Fruit fly (Drosophila melanogaster) whole organism, wandering third instar larva: ENCODE results near the gene Hesr.

ENCODE experiments used
- Abd-B ChIP-seq: fragments of >200 bp; optimal IDR thresholded peaks from 2 replicates; lab custom pipeline; 2017; ENCODE audit warnings: missing biosample characterization, missing genetic modification characterization
- CG9705 ChIP-seq: fragments of 200-800 bp; sonication (Bioruptor generic); optimal IDR thresholded peaks from 2 replicates; lab custom pipeline; 2018; ENCODE audit warnings: missing biosample characterization, mild to moderate bottlenecking, missing genetic modification characterization
- CrebA ChIP-seq: fragments of 200-800 bp; sonication (Bioruptor generic); optimal IDR thresholded peaks from 2 replicates; lab custom pipeline; 2016; ENCODE audit warnings: missing biosample characterization, mild to moderate bottlenecking, missing genetic modification characterization, borderline replicate concordance
- Dfd ChIP-seq: fragments of >200 bp; optimal IDR thresholded peaks from 2 replicates; lab custom pipeline; 2017; ENCODE audit warnings: missing biosample characterization, missing genetic modification characterization
- Dif ChIP-seq: fragments of 200-275, 200-300 bp; sonication (Bioruptor generic); optimal IDR thresholded peaks from 2 replicates; lab custom pipeline; 2018; ENCODE audit warnings: missing biosample characterization, missing genetic modification characterization; ENCODE audit not compliant: partially characterized antibody
- HLH106 ChIP-seq: fragments of 200-800 bp; optimal IDR thresholded peaks from 3 replicates; lab custom pipeline; 2019; ENCODE audit warnings: missing biosample characterization, mild to moderate bottlenecking, missing genetic modification characterization, moderate library complexity
- Hnf4 ChIP-seq: fragments of 200-800 bp; sonication (Bioruptor generic); optimal IDR thresholded peaks from 2 replicates; lab custom pipeline; 2016; ENCODE audit warnings: missing biosample characterization, mild to moderate bottlenecking, missing genetic modification characterization
- Hr78 ChIP-seq: fragments of >200 bp; optimal IDR thresholded peaks from 2 replicates; lab custom pipeline; 2017; ENCODE audit warnings: missing biosample characterization, missing genetic modification characterization
- Hr83 ChIP-seq: fragments of 200-300 bp; sonication (Bioruptor generic); optimal IDR thresholded peaks from 2 replicates; lab custom pipeline; 2016; ENCODE audit warnings: missing biosample characterization, mild to moderate bottlenecking, missing genetic modification characterization, moderate library complexity; ENCODE audit not compliant: poor library complexity, severe bottlenecking
- Jra ChIP-seq: sonication (Bioruptor generic); optimal IDR thresholded peaks from 2 replicates; lab custom pipeline; 2016; ENCODE audit warnings: missing biosample characterization, missing genetic modification characterization
- Mio ChIP-seq: sonication (Bioruptor generic); optimal IDR thresholded peaks from 2 replicates; lab custom pipeline; 2016; ENCODE audit warnings: missing biosample characterization, missing genetic modification characterization
- Myc ChIP-seq: fragments of >200 bp; optimal IDR thresholded peaks from 2 replicates; lab custom pipeline; 2017
- N ChIP-seq: fragments of >200 bp; optimal IDR thresholded peaks from 2 replicates; lab custom pipeline; 2018; ENCODE audit warnings: missing biosample characterization, missing external identifiers, missing genetic modification characterization
- OdsH ChIP-seq: fragments of 200-800 bp; sonication (Bioruptor generic); optimal IDR thresholded peaks from 2 replicates; lab custom pipeline; 2016; ENCODE audit warnings: missing biosample characterization, mild to moderate bottlenecking, missing genetic modification characterization
- Rel ChIP-seq, 2 experiments: fragments of 200-800 bp; sonication (Bioruptor generic) in 1 of 2; optimal IDR thresholded peaks; 2 replicates in 1 of 2; 3 replicates in 1 of 2; lab custom pipeline; 2016 to 2019; ENCODE audit warnings: mild to moderate bottlenecking in 2 of 2, missing biosample characterization in 2 of 2, missing genetic modification characterization in 2 of 2, moderate library complexity in 1 of 2
- Sp1 ChIP-seq: fragments of 200-800 bp; sonication (Bioruptor generic); optimal IDR thresholded peaks from 3 replicates; lab custom pipeline; 2019; ENCODE audit warnings: missing biosample characterization, mild to moderate bottlenecking, missing genetic modification characterization, moderate library complexity
- br ChIP-seq: fragments of 200-800 bp; sonication (Bioruptor generic); optimal IDR thresholded peaks from 2 replicates; lab custom pipeline; 2016; ENCODE audit warnings: missing biosample characterization, missing genetic modification characterization
- brk ChIP-seq: fragments of 200-800 bp; sonication (Bioruptor generic); optimal IDR thresholded peaks from 2 replicates; lab custom pipeline; 2016; ENCODE audit warnings: missing biosample characterization, mild to moderate bottlenecking, missing genetic modification characterization
- dl ChIP-seq, 2 experiments: fragments of 175-275, 200-275 bp in 1 of 2; fragments of 200-275 bp in 1 of 2; sonication (Bioruptor generic); optimal IDR thresholded peaks; lab custom pipeline; 2018; ENCODE audit warnings: mild to moderate bottlenecking in 2 of 2, missing biosample characterization in 2 of 2, missing genetic modification characterization in 2 of 2, moderate library complexity in 2 of 2; ENCODE audit not compliant: partially characterized antibody in 2 of 2, insufficient read depth in 1 of 2
- dmrt93B ChIP-seq: fragments of 200-800 bp; sonication (Bioruptor generic); optimal IDR thresholded peaks from 2 replicates; lab custom pipeline; 2018; ENCODE audit warnings: missing biosample characterization, mild to moderate bottlenecking, missing genetic modification characterization
- dsf ChIP-seq: sonication (Bioruptor generic); optimal IDR thresholded peaks from 2 replicates; lab custom pipeline; 2016; ENCODE audit warnings: missing biosample characterization, missing genetic modification characterization, borderline replicate concordance
- foxo ChIP-seq, 2 experiments: fragments of 200-800 bp; sonication (Bioruptor generic); optimal IDR thresholded peaks; 2 replicates in 1 of 2; 3 replicates in 1 of 2; lab custom pipeline; 2016 to 2017; ENCODE audit warnings: missing biosample characterization in 2 of 2, missing genetic modification characterization in 2 of 2
- fru ChIP-seq: fragments of 200-800 bp; sonication (Bioruptor generic); optimal IDR thresholded peaks from 3 replicates; lab custom pipeline; 2016; ENCODE audit warnings: missing biosample characterization, mild to moderate bottlenecking, missing genetic modification characterization
- h ChIP-seq: fragments of 200-800 bp; sonication (Bioruptor generic); optimal IDR thresholded peaks from 3 replicates; lab custom pipeline; 2016; ENCODE audit warnings: missing biosample characterization, mild to moderate bottlenecking, missing genetic modification characterization
- lola ChIP-seq: fragments of >200 bp; optimal IDR thresholded peaks from 2 replicates; lab custom pipeline; 2017; ENCODE audit warnings: missing biosample characterization, missing genetic modification characterization
- pan ChIP-seq: fragments of >200 bp; optimal IDR thresholded peaks from 2 replicates; lab custom pipeline; 2017
- psq ChIP-seq: fragments of 200-800 bp; sonication (Bioruptor generic); optimal IDR thresholded peaks from 3 replicates; lab custom pipeline; 2017; ENCODE audit warnings: missing biosample characterization, mild to moderate bottlenecking, missing genetic modification characterization, moderate library complexity
- rgr ChIP-seq: fragments of 200-800 bp; sonication (Bioruptor generic); optimal IDR thresholded peaks from 3 replicates; lab custom pipeline; 2016; ENCODE audit warnings: missing biosample characterization, mild to moderate bottlenecking, missing genetic modification characterization
- sage ChIP-seq: fragments of 200-800 bp; sonication (Bioruptor generic); optimal IDR thresholded peaks from 2 replicates; lab custom pipeline; 2016; ENCODE audit warnings: missing biosample characterization, mild to moderate bottlenecking, missing genetic modification characterization
- sv ChIP-seq: fragments of 200-800 bp; sonication (Bioruptor generic); optimal IDR thresholded peaks from 3 replicates; lab custom pipeline; 2016; ENCODE audit warnings: missing biosample characterization, missing genetic modification characterization
- tai ChIP-seq: sonication (Bioruptor generic); optimal IDR thresholded peaks from 2 replicates; lab custom pipeline; 2016; ENCODE audit warnings: missing biosample characterization, missing genetic modification characterization
- woc ChIP-seq: sonication (Bioruptor generic); optimal IDR thresholded peaks from 2 replicates; lab custom pipeline; 2016; ENCODE audit warnings: missing biosample characterization, mild to moderate bottlenecking, missing genetic modification characterization

Hesr gene

DNA sequence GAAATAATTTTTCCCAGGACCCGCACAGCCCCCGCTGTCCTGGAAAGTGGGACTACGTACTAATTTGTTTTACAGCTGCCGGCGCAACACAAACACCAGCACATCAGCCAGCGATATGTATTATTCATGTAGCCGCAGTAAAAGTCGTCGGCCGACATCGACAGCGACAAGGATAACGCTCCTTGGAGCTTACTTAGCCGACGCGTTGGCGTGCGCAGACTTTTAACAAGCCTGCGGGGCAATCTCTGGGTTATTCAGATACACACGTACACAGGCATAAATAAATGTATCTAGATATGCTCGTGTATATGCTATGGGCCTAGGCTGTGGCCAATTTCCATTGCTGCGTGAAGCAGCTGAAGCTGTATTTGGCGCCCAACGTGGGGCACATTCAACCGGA is 7.3 kb downstream of the Hesr start:
- TF ChIP-seq lola (GFP tag; lab: Kevin White, UChicago) (no peak), tai (GFP tag; lab: Kevin White, UChicago) (no peak), woc (GFP tag; lab: Kevin White, UChicago) (no peak), sv (GFP tag; lab: Kevin White, UChicago) (no peak), N (GFP tag; lab: Kevin White, UChicago) (no peak), rgr (GFP tag; lab: Kevin White, UChicago) (no peak), dl (GFP tag; optimal IDR thresholded peaks at IDR 0.05; lab: Kevin White, UChicago; ENCODE audit: insufficient read depth in 1 of 2, partially characterized antibody in 2 of 2) (no peak), Mio (GFP tag; lab: Kevin White, UChicago) (no peak), Myc (lab: Kevin White, UChicago) (no peak), Dfd (no peak), dmrt93B (GFP tag; lab: Kevin White, UChicago) (no peak), dsf (GFP tag; lab: Kevin White, UChicago) (no peak), pan (lab: Kevin White, UChicago) (no peak)

DNA sequence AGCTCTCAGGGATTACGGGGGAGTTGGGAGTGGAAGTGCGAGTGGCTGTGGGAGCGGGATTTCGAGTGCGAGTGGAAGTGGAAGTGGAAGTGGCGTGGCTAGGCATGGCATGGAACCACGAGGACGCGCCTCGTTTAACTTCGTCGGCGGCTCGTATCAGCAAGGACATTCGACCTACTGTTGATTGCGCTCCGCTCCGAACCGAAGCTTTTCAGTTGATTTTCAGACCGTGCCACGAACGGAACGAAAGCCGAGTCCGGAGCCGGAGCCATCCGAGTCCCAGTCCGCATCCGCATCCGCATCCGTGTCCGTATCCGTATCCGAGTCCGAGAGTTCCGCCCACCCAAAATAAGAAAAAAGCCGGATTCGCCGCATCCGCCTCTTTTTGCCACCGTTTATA is 19.0 kb downstream of the Hesr start:
- TF ChIP-seq rgr (GFP tag; lab: Kevin White, UChicago): no peak
- no peak for TF ChIP-seq Mio (GFP tag; lab: Kevin White, UChicago)
- TF ChIP-seq, all 38 proteins: peak for 0

DNA sequence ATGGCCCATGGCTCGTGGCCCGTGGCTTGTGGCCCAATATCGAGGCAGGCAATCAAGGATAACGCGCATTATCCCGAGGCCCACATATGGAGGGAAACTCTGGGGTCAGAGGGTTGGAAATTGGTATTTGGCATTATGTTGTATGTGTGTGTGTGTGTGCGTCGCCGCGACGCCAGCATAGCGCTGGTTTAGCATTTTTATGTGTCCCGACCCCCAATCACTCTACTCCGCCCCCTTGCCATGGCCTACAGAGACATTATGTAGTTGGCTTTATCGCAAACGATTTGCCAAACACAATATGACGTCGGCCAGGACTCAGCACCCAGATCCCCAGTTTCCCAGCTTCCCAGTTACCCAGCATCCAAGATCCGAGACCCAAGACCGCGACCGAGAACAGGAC is 23.8 kb downstream of the Hesr start:
- no peak for TF ChIP-seq Abd-B (GFP tag; lab: Kevin White, UChicago)
- TF ChIP-seq tai (GFP tag; lab: Kevin White, UChicago): no peak
- no peak for TF ChIP-seq Hr83 (GFP tag; lab: Kevin White, UChicago)
- no peak for TF ChIP-seq Mio (GFP tag; lab: Kevin White, UChicago)
- TF ChIP-seq dsf (GFP tag; lab: Kevin White, UChicago): no peak
- no peak for TF ChIP-seq N (GFP tag; lab: Kevin White, UChicago)
- TF ChIP-seq CG9705 (GFP tag; lab: Kevin White, UChicago): no peak
- no peak for TF ChIP-seq Rel (GFP tag; optimal IDR thresholded peaks at IDR 0.05; lab: Kevin White, UChicago)
- no peak for TF ChIP-seq Rel (tag; optimal IDR thresholded peaks at IDR 0.05; lab: Kevin White, UChicago)
- no peak for TF ChIP-seq OdsH (GFP tag; lab: Kevin White, UChicago)
- no peak for TF ChIP-seq Jra
- TF ChIP-seq Sp1 (GFP tag; lab: Kevin White, UChicago): no peak
- no peak for TF ChIP-seq Hr78
- TF ChIP-seq h (GFP tag; lab: Kevin White, UChicago): no peak
- TF ChIP-seq Dif: no peak
- TF ChIP-seq Myc (lab: Kevin White, UChicago): no peak
- no peak for TF ChIP-seq br (GFP tag; lab: Kevin White, UChicago)
- TF ChIP-seq lola (GFP tag; lab: Kevin White, UChicago): no peak

- no peak for TF ChIP-seq CG9705 (GFP tag; lab: Kevin White, UChicago)
- TF ChIP-seq brk: no peak
- no peak for TF ChIP-seq dsf (GFP tag; lab: Kevin White, UChicago)
- no peak for TF ChIP-seq HLH106 (tag; lab: Kevin White, UChicago)
- no peak for TF ChIP-seq Hr83 (GFP tag; lab: Kevin White, UChicago)
- no peak for TF ChIP-seq dmrt93B (GFP tag; lab: Kevin White, UChicago)
- no peak for TF ChIP-seq Sp1 (GFP tag; lab: Kevin White, UChicago)
- TF ChIP-seq sage (GFP tag; lab: Kevin White, UChicago): no peak
These were observed 25.6 kb downstream of the Hesr start, which contains the start of gene Andorra for dm6 chrX:18179372-18179771. Gene Andorra, minus strand, starts transcription at chrX:18179472.

dm6 chrX:18177312-18177711 is 27.6 kb downstream of the Hesr start, which contains the start of gene Frq2:
Gene Frq2, plus strand, starts transcription at chrX:18177612.
- TF ChIP-seq foxo (GFP tag; optimal IDR thresholded peaks at IDR 0.05; lab: Kevin White, UChicago) (no peak), tai (GFP tag; lab: Kevin White, UChicago) (no peak), h (GFP tag; lab: Kevin White, UChicago) (no peak), CrebA (GFP tag; lab: Kevin White, UChicago) (no peak), psq (no peak), fru (GFP tag; lab: Kevin White, UChicago) (no peak), Myc (lab: Kevin White, UChicago) (no peak), lola (GFP tag; lab: Kevin White, UChicago) (no peak), Hnf4 (GFP tag; lab: Kevin White, UChicago) (no peak)
- TF ChIP-seq, all 38 proteins: peak for 0
